Worm (Caenorhabditis elegans) whole organism, late embryonic: ENCODE data around the gene Y113G7A.16.

ENCODE experiments used
- ama-1 ChIP-seq: fragments of 150-350 bp; optimal IDR thresholded peaks from 2 replicates; lab custom pipeline; 2014
- ceh-18 ChIP-seq: sonication (generic microtip); optimal IDR thresholded peaks from 2 replicates; lab custom pipeline; 2016; ENCODE audit warnings: missing genetic modification characterization, missing compliant biosample characterization
- ceh-9 ChIP-seq: sonication (generic microtip); optimal IDR thresholded peaks from 2 replicates; lab custom pipeline; 2016; ENCODE audit warnings: mild to moderate bottlenecking, missing genetic modification characterization, inconsistent platforms, missing compliant biosample characterization
- dve-1 ChIP-seq: sonication (generic microtip); optimal IDR thresholded peaks from 2 replicates; lab custom pipeline; 2017; ENCODE audit warnings: antibody characterized with exemption, mild to moderate bottlenecking, missing genetic modification characterization, missing compliant biosample characterization
- ets-4 ChIP-seq: sonication (generic microtip); optimal IDR thresholded peaks from 2 replicates; lab custom pipeline; 2016; ENCODE audit warnings: missing genetic modification characterization, missing compliant biosample characterization
- hlh-30 ChIP-seq: sonication (generic microtip); optimal IDR thresholded peaks from 2 replicates; lab custom pipeline; 2017; ENCODE audit warnings: antibody characterized with exemption, missing genetic modification characterization, missing compliant biosample characterization; ENCODE audit not compliant: insufficient read depth
- nhr-232 ChIP-seq: sonication (generic microtip); optimal IDR thresholded peaks from 2 replicates; lab custom pipeline; 2016; ENCODE audit warnings: missing genetic modification characterization, missing compliant biosample characterization

ce11 chrV:20005724-20006132 lies 31.7 kb upstream of the Y113G7A.16 start:
- TF ChIP-seq ceh-9 (tag; lab: Kevin White, UChicago) (no peak), hlh-30 (peak; percentile 94), ceh-18 (tag; lab: Kevin White, UChicago) (peak; percentile 47), nhr-232 (tag; lab: Kevin White, UChicago) (no peak), dve-1 (tag; lab: Kevin White, UChicago) (no peak), ets-4 (tag; lab: Kevin White, UChicago) (no peak), ama-1 (lab: Kevin White, UChicago) (no peak)
